Worm (Caenorhabditis elegans): Measurements from ENCODE around the gene B0212.3.

B0212.3 gene

ce11 chrIV:3531535-3531934 lies 8.4 kb upstream of the B0212.3 start:
- TF ChIP-seq ceh-48 (tag; optimal IDR thresholded peaks at IDR 0.05): peak; percentile 62
- TF ChIP-seq mec-3 (tag; optimal IDR thresholded peaks at IDR 0.05; ENCODE audit: borderline replicate concordance): no peak
- no peak for TF ChIP-seq zip-5 (tag; optimal IDR thresholded peaks at IDR 0.05)
- no peak for TF ChIP-seq ceh-45 (GFP tag; IDR thresholded peaks at IDR 0.05)

- TF ChIP-seq ceh-18 (tag; optimal IDR thresholded peaks at IDR 0.05): no peak
These were observed 7.8 kb upstream of the B0212.3 start, which contains the start of gene M57.1 for ce11 chrIV:3532167-3532566. Gene M57.1 (plus strand): TSS chrIV:3532467.

- TF ChIP-seq Y22D7AL.16 (tag; optimal IDR thresholded peaks at IDR 0.05) (no peak), hlh-6 (tag; optimal IDR thresholded peaks at IDR 0.05) (no peak), fkh-10 (GFP tag; optimal IDR thresholded peaks at IDR 0.05) (no peak), tbx-7 (tag; optimal IDR thresholded peaks at IDR 0.05) (no peak), ceh-6 (GFP tag; optimal IDR thresholded peaks at IDR 0.05) (no peak), ceh-48 (tag; optimal IDR thresholded peaks at IDR 0.05) (peak; percentile 11), ceh-9 (tag; optimal IDR thresholded peaks at IDR 0.05) (no peak), unc-42 (tag; optimal IDR thresholded peaks at IDR 0.05) (peak; percentile 39), hlh-15 (tag; optimal IDR thresholded peaks at IDR 0.05) (no peak)
These were observed 7.0 kb upstream of the B0212.3 start for ce11 chrIV:3532989-3533388.

- TF ChIP-seq K09A11.1 (tag; optimal IDR thresholded peaks at IDR 0.05; ENCODE audit: insufficient read depth): no peak
- no peak for TF ChIP-seq Y22D7AL.16 (tag; optimal IDR thresholded peaks at IDR 0.05)
- TF ChIP-seq C08G9.2 (tag; optimal IDR thresholded peaks at IDR 0.05): no peak
- no peak for TF ChIP-seq ceh-9 (tag; optimal IDR thresholded peaks at IDR 0.05)
- TF ChIP-seq pat-9 (tag; optimal IDR thresholded peaks at IDR 0.05): no peak
- no peak for TF ChIP-seq T23F11.4 (GFP tag; optimal IDR thresholded peaks at IDR 0.05)
- TF ChIP-seq elt-4 (tag; optimal IDR thresholded peaks at IDR 0.05): no peak
- TF ChIP-seq rnt-1 (tag; optimal IDR thresholded peaks at IDR 0.05): no peak
- TF ChIP-seq ceh-24 (tag; optimal IDR thresholded peaks at IDR 0.05): no peak
- TF ChIP-seq elt-2 (tag; optimal IDR thresholded peaks at IDR 0.05): no peak
- no peak for TF ChIP-seq hlh-15 (tag; optimal IDR thresholded peaks at IDR 0.05)
- TF ChIP-seq lim-6 (tag; optimal IDR thresholded peaks at IDR 0.05): no peak
- no peak for TF ChIP-seq fkh-10 (GFP tag; optimal IDR thresholded peaks at IDR 0.05)
- no peak for TF ChIP-seq odd-2 (tag; optimal IDR thresholded peaks at IDR 0.05)
- no peak for TF ChIP-seq ceh-45 (GFP tag; IDR thresholded peaks at IDR 0.05)
- TF ChIP-seq pag-3 (tag; optimal IDR thresholded peaks at IDR 0.05; ENCODE audit: borderline replicate concordance): no peak
- no peak for TF ChIP-seq ceh-19 (GFP tag; optimal IDR thresholded peaks at IDR 0.05)
- no peak for TF ChIP-seq ref-2 (tag; optimal IDR thresholded peaks at IDR 0.05)
- TF ChIP-seq ama-1 (optimal IDR thresholded peaks at IDR 0.05): no peak
These were observed 719 bp upstream of the B0212.3 start for ce11 chrIV:3539253-3539652.

ce11 chrIV:3545060-3545459 lies 5.1 kb downstream of the B0212.3 start:
- TF ChIP-seq lin-11 (tag; optimal IDR thresholded peaks at IDR 0.05): no peak
- no peak for TF ChIP-seq syd-9 (tag; optimal IDR thresholded peaks at IDR 0.05)
- no peak for TF ChIP-seq pag-3 (tag; optimal IDR thresholded peaks at IDR 0.05; ENCODE audit: borderline replicate concordance)
- no peak for TF ChIP-seq elt-2 (tag; optimal IDR thresholded peaks at IDR 0.05)
- TF ChIP-seq hlh-30 (tag; optimal IDR thresholded peaks at IDR 0.05; ENCODE audit: insufficient read depth): no peak
- no peak for TF ChIP-seq fkh-6 (tag; optimal IDR thresholded peaks at IDR 0.05)
- TF ChIP-seq ceh-48 (tag; optimal IDR thresholded peaks at IDR 0.05): no peak
- TF ChIP-seq T23F11.4 (GFP tag; optimal IDR thresholded peaks at IDR 0.05): no peak
- no peak for TF ChIP-seq unc-42 (tag; optimal IDR thresholded peaks at IDR 0.05)

- TF ChIP-seq ceh-2 (tag; optimal IDR thresholded peaks at IDR 0.05): no peak
- no peak for TF ChIP-seq nhr-232 (tag; optimal IDR thresholded peaks at IDR 0.05)
- TF ChIP-seq ceh-18 (tag; optimal IDR thresholded peaks at IDR 0.05): no peak
- TF ChIP-seq K09A11.1 (tag; optimal IDR thresholded peaks at IDR 0.05; ENCODE audit: insufficient read depth): no peak
- no peak for TF ChIP-seq zip-5 (tag; optimal IDR thresholded peaks at IDR 0.05)
- no peak for TF ChIP-seq Y22D7AL.16 (tag; optimal IDR thresholded peaks at IDR 0.05)
- no peak for TF ChIP-seq pag-3 (tag; optimal IDR thresholded peaks at IDR 0.05; ENCODE audit: borderline replicate concordance)
- TF ChIP-seq rnt-1 (tag; optimal IDR thresholded peaks at IDR 0.05): no peak
- no peak for TF ChIP-seq hlh-15 (tag; optimal IDR thresholded peaks at IDR 0.05)
- no peak for TF ChIP-seq fkh-6 (tag; optimal IDR thresholded peaks at IDR 0.05)
These were observed 7.5 kb downstream of the B0212.3 start, which contains the start of gene nstp-6 for ce11 chrIV:3547500-3547899. Gene nstp-6 (minus strand): TSS chrIV:3547600.

Measured in whole organism, late embryonic.